Worm (Caenorhabditis elegans) whole organism, L1 larva: ENCODE measurements around the gene dss-1.

Experiments
- C34B4.2 ChIP-seq: sonication (generic microtip); optimal IDR thresholded peaks from 2 replicates; lab custom pipeline; 2017; ENCODE audit warnings: mild to moderate bottlenecking, missing genetic modification characterization, missing compliant biosample characterization
- efl-1 ChIP-seq, 4 experiments: fragments of 150-350 bp; optimal IDR thresholded peaks in 3 of 4; peaks in 1 of 4; 1 replicate in 1 of 4; 2 replicates in 3 of 4; lab custom pipeline; 2014; ENCODE audit warnings: missing biosample characterization in 2 of 4, missing genetic modification characterization in 2 of 4, missing genetic modification reagents in 2 of 4
- hlh-17 ChIP-seq: fragments of 200-800 bp; sonication (Bioruptor generic); optimal IDR thresholded peaks from 2 replicates; lab custom pipeline; 2018; ENCODE audit warnings: missing genetic modification characterization, mild to moderate bottlenecking, missing compliant biosample characterization, moderate library complexity, borderline replicate concordance
- unc-30 ChIP-seq: sonication (generic microtip); optimal IDR thresholded peaks from 2 replicates; lab custom pipeline; 2017; ENCODE audit warnings: missing biosample characterization, missing genetic modification characterization
- unc-86 ChIP-seq: sonication (generic microtip); optimal IDR thresholded peaks from 2 replicates; lab custom pipeline; 2016; ENCODE audit warnings: missing genetic modification characterization, missing compliant biosample characterization

DNA sequence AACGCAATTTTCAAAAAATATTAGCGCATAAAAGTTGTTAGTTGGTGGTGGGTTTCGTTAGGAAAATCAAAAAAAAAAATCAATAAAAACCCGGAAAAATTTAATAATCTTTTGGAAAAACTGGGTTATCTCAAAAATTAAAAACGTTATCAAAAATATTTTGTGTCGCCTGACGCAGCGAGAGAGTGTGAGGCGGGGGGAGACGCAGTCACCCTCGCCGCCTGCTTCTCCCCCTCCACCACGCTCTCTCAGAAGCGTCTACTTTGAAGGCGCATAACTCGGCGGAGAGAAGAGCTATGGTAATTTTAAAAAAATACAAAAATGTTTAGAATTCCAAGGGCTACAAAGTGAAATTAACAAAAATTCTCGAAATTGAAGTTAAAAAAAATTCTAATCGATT lies 29.0 kb upstream of the dss-1 start:
- TF ChIP-seq C34B4.2 (no peak), unc-86 (tag; lab: Kevin White, UChicago) (no peak), hlh-17 (GFP tag; lab: Kevin White, UChicago) (no peak), efl-1 (optimal IDR thresholded peaks at IDR 0.05; lab: Kevin White, UChicago) (no peak), efl-1 (GFP tag; optimal IDR thresholded peaks at IDR 0.05 in 1 of 2; lab: Kevin White, UChicago) (no peak), unc-30 (tag; lab: Kevin White, UChicago) (no peak)
